Fruit fly (Drosophila melanogaster) whole organism, prepupa: ENCODE data around the gene CG5846.

ENCODE experiments used
- Blimp-1 ChIP-seq: fragments of 200-800 bp; sonication (Bioruptor generic); optimal IDR thresholded peaks from 3 replicates; lab custom pipeline; 2017; ENCODE audit warnings: missing biosample characterization, missing genetic modification characterization, mild to moderate bottlenecking, moderate library complexity, missing genetic modification reagents
- CG10631 ChIP-seq: fragments of 200-800 bp; sonication (Bioruptor generic); optimal IDR thresholded peaks from 2 replicates; lab custom pipeline; 2016; ENCODE audit warnings: missing biosample characterization, missing genetic modification characterization
- CG11762 ChIP-seq: fragments of 200-800 bp; sonication (Bioruptor generic); optimal IDR thresholded peaks from 3 replicates; lab custom pipeline; 2016; ENCODE audit warnings: missing biosample characterization, missing genetic modification characterization; ENCODE audit not compliant: insufficient read depth
- CG11902 ChIP-seq: fragments of 200-800 bp; sonication (Bioruptor generic); optimal IDR thresholded peaks from 3 replicates; lab custom pipeline; 2016; ENCODE audit warnings: missing biosample characterization, missing genetic modification characterization
- CG15336 ChIP-seq: fragments of 200-800 bp; sonication (Bioruptor generic); IDR thresholded peaks from 2 replicates; pipeline ENCODE4 v1.3.6; 2022; ENCODE audit warnings: missing biosample characterization, missing genetic modification characterization
- CG16779 ChIP-seq: fragments of 200-800 bp; sonication (Bioruptor generic); optimal IDR thresholded peaks from 3 replicates; lab custom pipeline; 2017; ENCODE audit warnings: missing biosample characterization, mild to moderate bottlenecking, missing genetic modification characterization
- CG3032 ChIP-seq: fragments of 200-800 bp; optimal IDR thresholded peaks from 2 replicates; lab custom pipeline; 2019; ENCODE audit warnings: missing biosample characterization, mild to moderate bottlenecking, missing genetic modification characterization, moderate library complexity
- CG31627 ChIP-seq: fragments of 200-800 bp; sonication (Bioruptor generic); optimal IDR thresholded peaks from 3 replicates; lab custom pipeline; 2016; ENCODE audit warnings: missing biosample characterization, missing genetic modification characterization
- CG32006 ChIP-seq: fragments of 200-800 bp; sonication (Bioruptor generic); optimal IDR thresholded peaks from 3 replicates; lab custom pipeline; 2017; ENCODE audit warnings: missing biosample characterization, mild to moderate bottlenecking, missing genetic modification characterization
- CG34406 ChIP-seq: fragments of 200-800 bp; sonication (Bioruptor generic); optimal IDR thresholded peaks from 3 replicates; lab custom pipeline; 2016; ENCODE audit warnings: missing biosample characterization, missing genetic modification characterization
- CG3919 ChIP-seq: fragments of 200-800 bp; sonication (Bioruptor generic); optimal IDR thresholded peaks from 3 replicates; lab custom pipeline; 2016; ENCODE audit warnings: missing biosample characterization, missing genetic modification characterization
- CG4318 ChIP-seq: fragments of 200-800 bp; sonication (Bioruptor generic); optimal IDR thresholded peaks from 3 replicates; lab custom pipeline; 2017; ENCODE audit warnings: missing biosample characterization, mild to moderate bottlenecking, missing genetic modification characterization
- CG6792 ChIP-seq: fragments of 200-800 bp; sonication (Bioruptor generic); optimal IDR thresholded peaks from 3 replicates; lab custom pipeline; 2016; ENCODE audit warnings: missing biosample characterization, missing genetic modification characterization
- CG6808 ChIP-seq: fragments of 200-800 bp; sonication (Bioruptor generic); optimal IDR thresholded peaks from 3 replicates; lab custom pipeline; 2017; ENCODE audit warnings: missing biosample characterization, missing genetic modification characterization, mild to moderate bottlenecking, moderate library complexity, missing genetic modification reagents
- CG6854 ChIP-seq: fragments of 200-800 bp; sonication (Bioruptor generic); optimal IDR thresholded peaks from 2 replicates; lab custom pipeline; 2017; ENCODE audit warnings: missing biosample characterization, mild to moderate bottlenecking, missing genetic modification characterization
- CG7368 ChIP-seq: fragments of 200-800 bp; sonication (Bioruptor generic); optimal IDR thresholded peaks from 3 replicates; lab custom pipeline; 2016; ENCODE audit warnings: missing biosample characterization, missing genetic modification characterization
- CG8119 ChIP-seq: fragments of 200-800 bp; sonication (Bioruptor generic); IDR thresholded peaks from 3 replicates; pipeline ENCODE4 v1.3.6; 2022; ENCODE audit warnings: missing biosample characterization, missing genetic modification characterization
- CG8319 ChIP-seq: fragments of 200-800 bp; sonication (Bioruptor generic); optimal IDR thresholded peaks from 3 replicates; lab custom pipeline; 2016; ENCODE audit warnings: missing biosample characterization, missing genetic modification characterization
- CG8632 ChIP-seq: fragments of 200-800 bp; sonication (Bioruptor generic); optimal IDR thresholded peaks from 3 replicates; lab custom pipeline; 2016; ENCODE audit warnings: missing biosample characterization, missing genetic modification characterization
- CG9139 ChIP-seq: fragments of 200-800 bp; sonication (Bioruptor generic); optimal IDR thresholded peaks from 3 replicates; lab custom pipeline; 2017; ENCODE audit warnings: missing biosample characterization, mild to moderate bottlenecking, missing genetic modification characterization
- Eip78C ChIP-seq: fragments of 200-800 bp; sonication (Bioruptor generic); peaks from one replicate; lab custom pipeline; 2016; ENCODE audit warnings: missing biosample characterization, missing genetic modification characterization
- Ets21C ChIP-seq: fragments of 200-800 bp; sonication (Bioruptor generic); optimal IDR thresholded peaks from 3 replicates; lab custom pipeline; 2016; ENCODE audit warnings: missing biosample characterization, missing genetic modification characterization
- Ets96B ChIP-seq: fragments of 200-800 bp; optimal IDR thresholded peaks from 2 replicates; lab custom pipeline; 2019; ENCODE audit warnings: missing biosample characterization, mild to moderate bottlenecking, missing genetic modification characterization, moderate library complexity
- Gug ChIP-seq: fragments of 200-800 bp; sonication (Bioruptor generic); IDR thresholded peaks from 2 replicates; pipeline ENCODE4 v1.3.6; 2022; ENCODE audit warnings: missing biosample characterization, missing genetic modification characterization
- Hr39 ChIP-seq: fragments of 200-800 bp; sonication (Bioruptor generic); optimal IDR thresholded peaks from 2 replicates; lab custom pipeline; 2016; ENCODE audit warnings: missing biosample characterization, missing genetic modification characterization
- Hr4 ChIP-seq: fragments of 200-800 bp; sonication (Bioruptor generic); optimal IDR thresholded peaks from 3 replicates; lab custom pipeline; 2016; ENCODE audit warnings: missing biosample characterization, missing genetic modification characterization
- Lpt ChIP-seq: fragments of 200-800 bp; sonication (Bioruptor generic); optimal IDR thresholded peaks from 3 replicates; lab custom pipeline; 2016; ENCODE audit warnings: missing biosample characterization, missing genetic modification characterization
- Met ChIP-seq: fragments of 200-800 bp; sonication (Bioruptor generic); optimal IDR thresholded peaks from 3 replicates; lab custom pipeline; 2016; ENCODE audit warnings: missing biosample characterization, missing genetic modification characterization
- Smox ChIP-seq: fragments of 200-800 bp; sonication (Bioruptor generic); optimal IDR thresholded peaks from 3 replicates; lab custom pipeline; 2016; ENCODE audit warnings: missing biosample characterization, missing genetic modification characterization
- Sox102F ChIP-seq: fragments of 200-800 bp; sonication (Bioruptor generic); optimal IDR thresholded peaks from 2 replicates; lab custom pipeline; 2016; ENCODE audit warnings: missing biosample characterization, mild to moderate bottlenecking, missing genetic modification characterization
- Sox14 ChIP-seq: fragments of 200-800 bp; sonication (Bioruptor generic); optimal IDR thresholded peaks from 3 replicates; lab custom pipeline; 2016; ENCODE audit warnings: missing biosample characterization, missing genetic modification characterization
- Sox15 ChIP-seq: fragments of 200-800 bp; sonication (Bioruptor generic); optimal IDR thresholded peaks from 3 replicates; lab custom pipeline; 2016; ENCODE audit warnings: missing biosample characterization, missing genetic modification characterization
- achi ChIP-seq: fragments of 200-800 bp; sonication (Bioruptor generic); optimal IDR thresholded peaks from 3 replicates; lab custom pipeline; 2016; ENCODE audit warnings: missing biosample characterization, missing genetic modification characterization
- acj6 ChIP-seq: fragments of 200-800 bp; sonication (Bioruptor generic); optimal IDR thresholded peaks from 3 replicates; lab custom pipeline; 2016; ENCODE audit warnings: missing biosample characterization, missing genetic modification characterization
- dac ChIP-seq: fragments of 200-800 bp; sonication (Bioruptor generic); optimal IDR thresholded peaks from 2 replicates; lab custom pipeline; 2017; ENCODE audit warnings: missing biosample characterization, mild to moderate bottlenecking, missing genetic modification characterization
- dsx ChIP-seq: fragments of 200-800 bp; optimal IDR thresholded peaks from 3 replicates; lab custom pipeline; 2019; ENCODE audit warnings: missing biosample characterization, mild to moderate bottlenecking, missing genetic modification characterization, moderate library complexity; ENCODE audit not compliant: poor library complexity, severe bottlenecking
- eg ChIP-seq: fragments of 200-800 bp; sonication (Bioruptor generic); IDR thresholded peaks from 3 replicates; pipeline ENCODE4 v1.3.6; 2022; ENCODE audit warnings: missing biosample characterization, missing genetic modification characterization
- esn ChIP-seq: fragments of 200-800 bp; sonication (Bioruptor generic); optimal IDR thresholded peaks from 2 replicates; lab custom pipeline; 2016; ENCODE audit warnings: missing biosample characterization, mild to moderate bottlenecking, missing genetic modification characterization, moderate library complexity
- fd59A ChIP-seq: fragments of 200-800 bp; sonication (Bioruptor generic); optimal IDR thresholded peaks from 2 replicates; lab custom pipeline; 2017; ENCODE audit warnings: missing biosample characterization, mild to moderate bottlenecking, missing genetic modification characterization, missing genetic modification reagents
- fd85E ChIP-seq: fragments of 200-800 bp; sonication (Bioruptor generic); optimal IDR thresholded peaks from 3 replicates; lab custom pipeline; 2016; ENCODE audit warnings: missing biosample characterization, missing genetic modification characterization
- lz ChIP-seq: fragments of 200-800 bp; sonication (Bioruptor generic); optimal IDR thresholded peaks from 3 replicates; lab custom pipeline; 2016; ENCODE audit warnings: missing biosample characterization, missing genetic modification characterization
- net ChIP-seq: fragments of 200-800 bp; sonication (Bioruptor generic); optimal IDR thresholded peaks from 3 replicates; lab custom pipeline; 2016; ENCODE audit warnings: missing biosample characterization, missing genetic modification characterization
- pdm3 ChIP-seq: fragments of 200-800 bp; sonication (Bioruptor generic); optimal IDR thresholded peaks from 3 replicates; lab custom pipeline; 2016; ENCODE audit warnings: missing biosample characterization, missing genetic modification characterization
- salr ChIP-seq, 2 experiments: fragments of 200-800 bp; sonication (Bioruptor generic); optimal IDR thresholded peaks; 3 replicates each; lab custom pipeline; 2016 to 2018; ENCODE audit warnings: missing biosample characterization in 2 of 2, missing genetic modification characterization in 2 of 2, mild to moderate bottlenecking in 1 of 2
- spab ChIP-seq: fragments of 200-800 bp; sonication (Bioruptor generic); optimal IDR thresholded peaks from 2 replicates; lab custom pipeline; 2017; ENCODE audit warnings: missing biosample characterization, mild to moderate bottlenecking, missing genetic modification characterization, missing genetic modification reagents
- ss ChIP-seq, 2 experiments: fragments of 200-800 bp; sonication (Bioruptor generic); optimal IDR thresholded peaks; 2 replicates in 1 of 2; 3 replicates in 1 of 2; lab custom pipeline; 2017 to 2018; ENCODE audit warnings: mild to moderate bottlenecking in 2 of 2, missing biosample characterization in 2 of 2, missing genetic modification characterization in 2 of 2, moderate library complexity in 1 of 2
- svp ChIP-seq: fragments of 200-800 bp; sonication (Bioruptor generic); peaks from one replicate; lab custom pipeline; 2016; ENCODE audit warnings: missing biosample characterization, missing genetic modification characterization
- topi ChIP-seq: fragments of 200-800 bp; sonication (Bioruptor generic); optimal IDR thresholded peaks from 3 replicates; lab custom pipeline; 2016; ENCODE audit warnings: missing biosample characterization, missing genetic modification characterization
- vri ChIP-seq: fragments of 200-800 bp; sonication (Bioruptor generic); optimal IDR thresholded peaks from 3 replicates; lab custom pipeline; 2016; ENCODE audit warnings: missing biosample characterization, mild to moderate bottlenecking, missing genetic modification characterization

CG5846 gene

DNA sequence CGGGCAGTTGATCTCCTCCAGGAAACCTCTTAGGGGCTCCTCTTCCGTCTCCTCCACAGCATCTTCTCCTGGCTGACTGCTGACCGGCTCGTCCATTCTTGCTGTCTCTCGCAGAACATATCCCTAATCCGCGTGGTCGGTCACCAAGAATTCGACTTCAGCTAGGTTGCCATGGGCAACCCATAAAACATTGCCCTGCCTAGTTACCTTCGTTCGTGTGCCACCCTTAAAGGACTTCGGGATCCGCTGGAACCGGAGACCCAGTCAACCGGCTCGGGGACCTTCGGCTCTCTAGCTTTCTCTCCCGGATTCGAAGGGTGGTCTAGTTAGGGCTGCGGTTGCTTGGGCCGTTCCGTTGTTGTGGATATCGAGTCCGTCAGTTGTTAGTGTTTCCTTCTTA is 32.3 kb downstream of the CG5846 start, which contains the start of the genes TbCMF46 and CG42366:
TSS of gene TbCMF46 (minus strand) at position 101 of the 400 bp plus-strand sequence.
TSS of gene CG42366 (plus strand) at position 397 of the 400 bp plus-strand sequence.
- TF ChIP-seq Hr4 (GFP tag; lab: Kevin White, UChicago) (no peak), CG7368 (GFP tag; lab: Kevin White, UChicago) (no peak), CG6854 (GFP tag; lab: Kevin White, UChicago) (no peak), Met (GFP tag; lab: Kevin White, UChicago) (no peak), CG3919 (GFP tag; lab: Kevin White, UChicago) (no peak), Eip78C (no peak), CG10631 (no peak), CG16779 (no peak), topi (GFP tag; lab: Kevin White, UChicago) (no peak)

DNA sequence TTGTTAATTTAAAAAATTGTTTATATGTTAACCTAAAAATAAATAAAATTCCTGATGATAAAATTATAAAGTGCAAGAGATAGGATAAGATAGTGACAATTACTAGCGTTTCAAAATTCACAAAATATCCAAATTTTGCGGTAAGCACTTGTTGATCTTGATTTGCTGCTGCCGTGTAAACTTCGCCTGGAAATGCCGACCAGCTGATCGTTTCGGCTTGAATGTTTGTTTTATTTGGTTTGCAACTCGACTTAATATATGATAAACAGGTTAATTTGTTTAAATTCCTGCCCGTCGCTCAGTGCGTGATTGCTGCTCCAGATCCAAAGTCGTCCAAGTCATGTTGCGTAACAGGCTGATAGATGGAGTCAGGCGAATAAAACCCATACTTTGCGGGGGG is 35.6 kb downstream of the CG5846 start, which contains the start of gene CG4592:
TSS of gene CG4592 (plus strand) at position 233 of the 400 bp plus-strand sequence.
- peak; percentile 28 for TF ChIP-seq CG4318 (GFP tag; lab: Kevin White, UChicago)
- peak; percentile 84 for TF ChIP-seq svp
- no peak for TF ChIP-seq pdm3 (GFP tag; lab: Kevin White, UChicago)
- TF ChIP-seq Gug (GFP tag; lab: Robert Waterston, UW), result peak; percentile 31; the same call in 1 of the 2 replicates
- TF ChIP-seq CG8319 (GFP tag; lab: Kevin White, UChicago), result peak; percentile 5
- TF ChIP-seq Eip78C, result no peak
- peak; percentile 82 for TF ChIP-seq vri (GFP tag; lab: Kevin White, UChicago)
- peak; percentile 62 for TF ChIP-seq CG6808 (GFP tag; lab: Kevin White, UChicago)
- TF ChIP-seq CG16779, result peak; percentile 40
- TF ChIP-seq fd59A, result peak; percentile 43
- TF ChIP-seq lz, result peak; percentile 75
- peak; percentile 8 for TF ChIP-seq CG11902
- TF ChIP-seq Smox (GFP tag; lab: Kevin White, UChicago), result peak; percentile 81
- TF ChIP-seq CG6792, result peak; percentile 69
- peak; percentile 44 for TF ChIP-seq Lpt (GFP tag; lab: Kevin White, UChicago)
- peak; percentile 74 for TF ChIP-seq Hr39 (GFP tag; lab: Kevin White, UChicago)
- peak in 1 of 2 experiments; percentile 68 for TF ChIP-seq salr (GFP tag; optimal IDR thresholded peaks at IDR 0.05; lab: Kevin White, UChicago)
- no peak for TF ChIP-seq Ets96B (tag; lab: Kevin White, UChicago)
- peak; percentile 82 for TF ChIP-seq Sox102F (GFP tag; lab: Kevin White, UChicago)
- no peak for TF ChIP-seq dac (GFP tag; lab: Kevin White, UChicago)
- TF ChIP-seq Sox15 (GFP tag; lab: Kevin White, UChicago), result peak; percentile 28
- TF ChIP-seq Blimp-1 (GFP tag; lab: Kevin White, UChicago), result peak; percentile 36
- TF ChIP-seq achi (GFP tag; lab: Kevin White, UChicago), result peak; percentile 77
- peak; percentile 72 for TF ChIP-seq CG3032 (tag; lab: Kevin White, UChicago)
- peak; percentile 86 for TF ChIP-seq esn (GFP tag; lab: Kevin White, UChicago)
- TF ChIP-seq CG8119 (GFP tag; lab: Robert Waterston, UW), result peak; percentile 73
- TF ChIP-seq CG3919 (GFP tag; lab: Kevin White, UChicago), result peak; percentile 82
- TF ChIP-seq CG7368 (GFP tag; lab: Kevin White, UChicago), result peak; percentile 50
- peak; percentile 75 for TF ChIP-seq CG32006
- peak; percentile 74 for TF ChIP-seq Sox14 (GFP tag; lab: Kevin White, UChicago)
- peak; percentile 85 for TF ChIP-seq eg
- TF ChIP-seq CG6854 (GFP tag; lab: Kevin White, UChicago), result no peak
- TF ChIP-seq acj6 (GFP tag; lab: Kevin White, UChicago), result peak; percentile 84
- TF ChIP-seq ss (GFP tag; optimal IDR thresholded peaks at IDR 0.05; lab: Kevin White, UChicago), result no peak
- TF ChIP-seq spab (GFP tag; lab: Kevin White, UChicago), result peak; percentile 44
- TF ChIP-seq dsx (GFP tag; lab: Kevin White, UChicago), result peak; percentile 63
- TF ChIP-seq net, result peak; percentile 77
- no peak for TF ChIP-seq fd85E (GFP tag; lab: Kevin White, UChicago)
- TF ChIP-seq CG11762 (GFP tag; lab: Kevin White, UChicago), result peak; percentile 29
- peak; percentile 70 for TF ChIP-seq CG8632 (GFP tag; lab: Kevin White, UChicago)
- peak; percentile 82 for TF ChIP-seq Met (GFP tag; lab: Kevin White, UChicago)
- peak; percentile 72 for TF ChIP-seq CG34406 (GFP tag; lab: Kevin White, UChicago)
- peak; percentile 55 for TF ChIP-seq CG9139 (GFP tag; lab: Kevin White, UChicago)
- TF ChIP-seq CG15336 (GFP tag; lab: Robert Waterston, UW), result peak; percentile 83
- TF ChIP-seq Ets21C, result no peak
- peak; percentile 70 for TF ChIP-seq CG31627 (GFP tag; lab: Kevin White, UChicago)
